Fruit fly (Drosophila melanogaster): ENCODE results near the gene Pde11.

DNA sequence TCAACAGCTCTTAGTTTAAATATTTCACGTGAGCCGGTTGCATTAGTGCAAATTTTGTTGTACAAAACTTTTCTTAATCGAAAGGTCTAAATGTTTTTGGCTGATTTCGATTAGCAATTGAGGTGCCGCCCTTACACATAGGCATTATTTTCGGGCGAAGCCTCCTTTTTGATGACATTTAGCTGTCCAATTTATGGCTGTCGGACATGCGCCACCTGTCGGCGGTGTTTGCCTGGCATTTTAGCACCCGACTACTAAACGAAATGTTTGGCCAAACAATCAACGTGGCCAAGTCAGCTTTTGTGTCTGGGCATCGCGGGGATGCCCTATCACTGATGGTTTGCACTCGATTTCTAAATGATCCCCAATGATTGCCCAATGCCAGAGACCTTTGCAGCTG is 73.8 kb downstream of the Pde11 start:
- no peak for TF ChIP-seq lola (GFP tag; optimal IDR thresholded peaks at IDR 0.05)
- TF ChIP-seq h (GFP tag; optimal IDR thresholded peaks at IDR 0.05), result no peak
- TF ChIP-seq Abd-B (GFP tag; optimal IDR thresholded peaks at IDR 0.05), result no peak
- TF ChIP-seq pan (optimal IDR thresholded peaks at IDR 0.05), result no peak
- no peak for TF ChIP-seq rgr (GFP tag; optimal IDR thresholded peaks at IDR 0.05)
